Fruit fly (Drosophila melanogaster) whole organism, embryonic: ENCODE data around the gene Eig71Eg.
A peak's percentile ranks its signal among the peaks of the same experiment; 100 is the strongest.

Experiments
- Aef1 ChIP-seq: fragments of 200-800 bp; sonication (Bioruptor generic); IDR thresholded peaks from 3 replicates; pipeline ENCODE4 v1.3.6; 2022; ENCODE audit warnings: missing biosample characterization, missing genetic modification characterization
- CG1024 ChIP-seq: fragments of 200-800 bp; sonication (Bioruptor generic); IDR thresholded peaks from 2 replicates; pipeline ENCODE4 v1.3.6; 2022; ENCODE audit warnings: missing biosample characterization, missing genetic modification characterization
- CG10979 ChIP-seq: fragments of 200-800 bp; sonication (Bioruptor generic); optimal IDR thresholded peaks from 2 replicates; lab custom pipeline; 2018; ENCODE audit warnings: missing biosample characterization, mild to moderate bottlenecking, missing genetic modification characterization, moderate library complexity
- CG11093 ChIP-seq: fragments of 200-800 bp; sonication (Bioruptor generic); IDR thresholded peaks from 3 replicates; pipeline ENCODE4 v1.3.6; 2022; ENCODE audit warnings: missing biosample characterization, missing genetic modification characterization
- CG12071 ChIP-seq: fragments of 200-800 bp; sonication (Bioruptor generic); optimal IDR thresholded peaks from 3 replicates; lab custom pipeline; 2018; ENCODE audit warnings: missing biosample characterization, mild to moderate bottlenecking, missing genetic modification characterization
- CG12219 ChIP-seq: fragments of 200-800 bp; sonication (Bioruptor generic); optimal IDR thresholded peaks from 3 replicates; lab custom pipeline; 2018; ENCODE audit warnings: missing biosample characterization, mild to moderate bottlenecking, missing genetic modification characterization
- CG12391 ChIP-seq: fragments of 200-800 bp; sonication (Bioruptor generic); optimal IDR thresholded peaks from 3 replicates; lab custom pipeline; 2018; ENCODE audit warnings: missing biosample characterization, mild to moderate bottlenecking, missing genetic modification characterization, moderate library complexity
- CG15514 ChIP-seq: fragments of 200-800 bp; sonication (Bioruptor generic); optimal IDR thresholded peaks from 3 replicates; lab custom pipeline; 2017; ENCODE audit warnings: missing biosample characterization, missing genetic modification characterization, mild to moderate bottlenecking, moderate library complexity, missing genetic modification reagents
- CG16813 ChIP-seq: fragments of 200-800 bp; sonication (Bioruptor generic); IDR thresholded peaks from 3 replicates; pipeline ENCODE4 v1.3.6; 2022; ENCODE audit warnings: missing biosample characterization, missing genetic modification characterization; ENCODE audit not compliant: partially characterized antibody
- CG16863 ChIP-seq: fragments of 200-800 bp; sonication (Bioruptor generic); optimal IDR thresholded peaks from 3 replicates; lab custom pipeline; 2016; ENCODE audit warnings: missing biosample characterization, missing genetic modification characterization
- CG17186 ChIP-seq: fragments of 200-800 bp; sonication (Bioruptor generic); optimal IDR thresholded peaks from 3 replicates; lab custom pipeline; 2017; ENCODE audit warnings: missing biosample characterization, missing genetic modification reagents, missing genetic modification characterization
- CG17359 ChIP-seq: fragments of 200-800 bp; sonication (Bioruptor generic); optimal IDR thresholded peaks from 3 replicates; lab custom pipeline; 2018; ENCODE audit warnings: missing biosample characterization, mild to moderate bottlenecking, missing genetic modification characterization, moderate library complexity
- CG17802 ChIP-seq: fragments of 200-800 bp; sonication (Bioruptor generic); optimal IDR thresholded peaks from 2 replicates; lab custom pipeline; 2018; ENCODE audit warnings: missing biosample characterization, mild to moderate bottlenecking, missing genetic modification characterization, moderate library complexity
- CG18599 ChIP-seq: fragments of 200-800 bp; sonication (Bioruptor generic); optimal IDR thresholded peaks from 3 replicates; lab custom pipeline; 2017; ENCODE audit warnings: missing biosample characterization, missing genetic modification characterization, mild to moderate bottlenecking, moderate library complexity, missing genetic modification reagents
- CG2120 ChIP-seq: fragments of 200-800 bp; sonication (Bioruptor generic); optimal IDR thresholded peaks from 3 replicates; lab custom pipeline; 2016; ENCODE audit warnings: missing biosample characterization, missing genetic modification characterization
- CG2199 ChIP-seq: fragments of 200-800 bp; sonication (Bioruptor generic); IDR thresholded peaks from 3 replicates; pipeline ENCODE4 v1.3.6; 2022; ENCODE audit warnings: missing biosample characterization, missing genetic modification characterization
- CG2678 ChIP-seq: fragments of 200-800 bp; sonication (Bioruptor generic); optimal IDR thresholded peaks from 3 replicates; lab custom pipeline; 2019; ENCODE audit warnings: missing biosample characterization, mild to moderate bottlenecking, missing genetic modification characterization, moderate library complexity
- CG30403 ChIP-seq: fragments of 200-800 bp; sonication (Bioruptor generic); optimal IDR thresholded peaks from 3 replicates; lab custom pipeline; 2016; ENCODE audit warnings: missing biosample characterization, missing genetic modification characterization
- CG31365 ChIP-seq: fragments of 200-800 bp; sonication (Bioruptor generic); optimal IDR thresholded peaks from 2 replicates; lab custom pipeline; 2018; ENCODE audit warnings: missing biosample characterization, mild to moderate bottlenecking, missing genetic modification characterization
- CG4328 ChIP-seq: fragments of 200-800 bp; sonication (Bioruptor generic); optimal IDR thresholded peaks from 3 replicates; lab custom pipeline; 2017; ENCODE audit warnings: missing biosample characterization, missing genetic modification reagents, missing genetic modification characterization
- CG4360 ChIP-seq: fragments of 200-800 bp; sonication (Bioruptor generic); IDR thresholded peaks from 2 replicates; pipeline ENCODE4 v1.3.6; 2022; ENCODE audit warnings: missing biosample characterization, missing genetic modification characterization
- CG6791 ChIP-seq: fragments of 200-800 bp; sonication (Bioruptor generic); IDR thresholded peaks from 3 replicates; pipeline ENCODE4 v1.3.6; 2022; ENCODE audit warnings: missing biosample characterization, missing genetic modification characterization; ENCODE audit not compliant: partially characterized antibody
- CG8359 ChIP-seq: fragments of 200-800 bp; sonication (Bioruptor generic); optimal IDR thresholded peaks from 2 replicates; lab custom pipeline; 2017; ENCODE audit warnings: missing biosample characterization, mild to moderate bottlenecking, missing genetic modification characterization, borderline replicate concordance
- CG8765 ChIP-seq: fragments of 200-800 bp; sonication (Bioruptor generic); IDR thresholded peaks from 2 replicates; pipeline ENCODE4 v1.3.6; 2022; ENCODE audit warnings: missing biosample characterization, missing genetic modification characterization
- Doc2 ChIP-seq: fragments of 200-800 bp; sonication (Bioruptor generic); IDR thresholded peaks from 2 replicates; pipeline ENCODE4 v1.3.6; 2022; ENCODE audit warnings: missing biosample characterization, missing genetic modification characterization
- Fer1 ChIP-seq: fragments of 200-800 bp; sonication (Bioruptor generic); optimal IDR thresholded peaks from 2 replicates; lab custom pipeline; 2017; ENCODE audit warnings: missing biosample characterization, mild to moderate bottlenecking, missing genetic modification characterization
- HLH4C ChIP-seq: fragments of 200-800 bp; sonication (Bioruptor generic); IDR thresholded peaks from 3 replicates; pipeline ENCODE4 v1.3.6; 2022; ENCODE audit warnings: missing biosample characterization, missing genetic modification characterization; ENCODE audit not compliant: partially characterized antibody
- Hand ChIP-seq: fragments of 200-800 bp; sonication (Bioruptor generic); optimal IDR thresholded peaks from 2 replicates; lab custom pipeline; 2017; ENCODE audit warnings: mild to moderate bottlenecking, missing biosample characterization, missing genetic modification reagents, missing genetic modification characterization
- Opbp ChIP-seq: fragments of 200-800 bp; sonication (Bioruptor generic); IDR thresholded peaks from 3 replicates; pipeline ENCODE4 v1.3.6; 2022; ENCODE audit warnings: missing biosample characterization, missing genetic modification characterization; ENCODE audit not compliant: partially characterized antibody
- Scr ChIP-seq: fragments of 200-800 bp; sonication (Bioruptor generic); IDR thresholded peaks from 2 replicates; pipeline ENCODE4 v1.3.6; 2022; ENCODE audit warnings: missing biosample characterization, missing genetic modification characterization; ENCODE audit not compliant: partially characterized antibody
- Sin3A ChIP-seq: fragments of >200 bp; optimal IDR thresholded peaks from 2 replicates; lab custom pipeline; 2018
- Spps ChIP-seq: fragments of 200-800 bp; sonication (Bioruptor generic); optimal IDR thresholded peaks from 2 replicates; lab custom pipeline; 2018; ENCODE audit warnings: missing biosample characterization, mild to moderate bottlenecking, missing genetic modification characterization
- Usf ChIP-seq: fragments of 200-800 bp; sonication (Bioruptor generic); optimal IDR thresholded peaks from 2 replicates; lab custom pipeline; 2017; ENCODE audit warnings: missing genotype, missing biosample characterization, missing genetic modification characterization
- Vsx1 ChIP-seq: fragments of 200-800 bp; sonication (Bioruptor generic); optimal IDR thresholded peaks from 2 replicates; lab custom pipeline; 2017; ENCODE audit warnings: missing biosample characterization, mild to moderate bottlenecking, missing genetic modification characterization, missing genetic modification reagents
- abd-A ChIP-seq: fragments of 200-800 bp; sonication (Bioruptor generic); optimal IDR thresholded peaks from 3 replicates; lab custom pipeline; 2019; ENCODE audit warnings: missing biosample characterization, mild to moderate bottlenecking, missing genetic modification characterization, moderate library complexity
- amos ChIP-seq: fragments of 200-800 bp; sonication (Bioruptor generic); IDR thresholded peaks from 2 replicates; pipeline ENCODE4 v1.3.6; 2022; ENCODE audit warnings: missing biosample characterization, missing genetic modification characterization; ENCODE audit not compliant: partially characterized antibody
- bigmax ChIP-seq: fragments of 200-800 bp; sonication (Bioruptor generic); optimal IDR thresholded peaks from 2 replicates; lab custom pipeline; 2018; ENCODE audit warnings: missing biosample characterization, mild to moderate bottlenecking, missing genetic modification characterization
- eve ChIP-seq, 2 experiments: fragments of >200 bp; optimal IDR thresholded peaks; 2 replicates each; lab custom pipeline; 2017; ENCODE audit warnings: missing biosample characterization in 2 of 2, missing genetic modification characterization in 2 of 2
- jumu ChIP-seq: fragments of 200-800 bp; sonication (Bioruptor generic); optimal IDR thresholded peaks from 3 replicates; lab custom pipeline; 2016; ENCODE audit warnings: missing biosample characterization, missing genetic modification characterization
- klu ChIP-seq: fragments of 200-800 bp; sonication (Bioruptor generic); IDR thresholded peaks from 2 replicates; pipeline ENCODE4 v1.3.6; 2022; ENCODE audit warnings: missing biosample characterization, missing genetic modification characterization
- kni ChIP-seq: fragments of 200-800 bp; sonication (Bioruptor generic); optimal IDR thresholded peaks from 3 replicates; lab custom pipeline; 2017; ENCODE audit warnings: mild to moderate bottlenecking, missing biosample characterization, missing genetic modification reagents, missing genetic modification characterization
- lola ChIP-seq, 3 experiments: fragments of >200 bp in 2 of 3; fragments of 200-800 bp in 1 of 3; sonication (Bioruptor generic) in 1 of 3; optimal IDR thresholded peaks; 2 replicates each; lab custom pipeline; 2017 to 2019; ENCODE audit warnings: missing biosample characterization in 3 of 3, missing genetic modification characterization in 3 of 3, mild to moderate bottlenecking in 1 of 3, moderate library complexity in 1 of 3
- nmo ChIP-seq: fragments of 200-800 bp; sonication (Bioruptor generic); optimal IDR thresholded peaks from 2 replicates; lab custom pipeline; 2018; ENCODE audit warnings: missing biosample characterization, mild to moderate bottlenecking, missing genetic modification characterization, moderate library complexity
- p53 ChIP-seq: fragments of 200-800 bp; sonication (Bioruptor generic); optimal IDR thresholded peaks from 2 replicates; lab custom pipeline; 2016; ENCODE audit warnings: missing biosample characterization, missing genetic modification characterization
- peb ChIP-seq: fragments of 200-800 bp; sonication (Bioruptor generic); IDR thresholded peaks from 2 replicates; pipeline ENCODE4 v1.3.6; 2022; ENCODE audit warnings: missing biosample characterization, missing genetic modification characterization
- pros ChIP-seq: fragments of 200-800 bp; sonication (Bioruptor generic); optimal IDR thresholded peaks from 3 replicates; lab custom pipeline; 2019; ENCODE audit warnings: missing biosample characterization, mild to moderate bottlenecking, missing genetic modification characterization, moderate library complexity
- repo ChIP-seq: fragments of 200-800 bp; sonication (Bioruptor generic); optimal IDR thresholded peaks from 2 replicates; lab custom pipeline; 2016; ENCODE audit warnings: missing biosample characterization, missing genetic modification characterization
- rib ChIP-seq: fragments of 200-800 bp; sonication (Bioruptor generic); IDR thresholded peaks from 2 replicates; pipeline ENCODE4 v1.3.6; 2022; ENCODE audit warnings: missing biosample characterization, missing genetic modification characterization
- row ChIP-seq: fragments of 200-800 bp; sonication (Bioruptor generic); IDR thresholded peaks from 3 replicates; pipeline ENCODE4 v1.3.6; 2022; ENCODE audit warnings: missing biosample characterization, missing genetic modification characterization
- tgo ChIP-seq: fragments of 200-800 bp; sonication (Bioruptor generic); IDR thresholded peaks from 3 replicates; pipeline ENCODE4 v1.3.6; 2022; ENCODE audit warnings: missing biosample characterization, missing genetic modification characterization
- tio ChIP-seq: fragments of 200-800 bp; sonication (Bioruptor generic); optimal IDR thresholded peaks from 2 replicates; lab custom pipeline; 2017; ENCODE audit warnings: missing biosample characterization, missing genetic modification characterization, inconsistent platforms

Gene Eig71Eg

dm6 chr3L:15670455-15670854 is 13.0 kb downstream of the Eig71Eg start (continued):
- TF ChIP-seq CG17359 (no peak), klu (no peak), CG2199 (GFP tag; lab: Robert Waterston, UW) (no peak), CG4328 (GFP tag; lab: Kevin White, UChicago) (no peak), CG31365 (tag; lab: Kevin White, UChicago) (no peak), Opbp (no peak), abd-A (tag; lab: Kevin White, UChicago) (no peak), tio (GFP tag; lab: Kevin White, UChicago) (no peak), CG17186 (no peak), CG12071 (GFP tag; lab: Kevin White, UChicago) (no peak), CG8359 (GFP tag; lab: Kevin White, UChicago) (no peak), Fer1 (no peak), Sin3A (lab: Kevin White, UChicago) (no peak), Scr (no peak), bigmax (GFP tag; lab: Kevin White, UChicago) (no peak), p53 (GFP tag; lab: Kevin White, UChicago) (no peak), peb (GFP tag; lab: Robert Waterston, UW) (no peak), Hand (no peak), CG2678 (tag; lab: Kevin White, UChicago) (no peak), CG18599 (GFP tag; lab: Kevin White, UChicago) (no peak), Doc2 (GFP tag; lab: Robert Waterston, UW) (no peak), nmo (GFP tag; lab: Kevin White, UChicago) (peak; percentile 37), jumu (GFP tag; lab: Kevin White, UChicago) (no peak), rib (GFP tag; lab: Robert Waterston, UW) (no peak), eve (GFP tag; optimal IDR thresholded peaks at IDR 0.05; lab: Kevin White, UChicago) (no peak), row (no peak), CG16813 (GFP tag; lab: Robert Waterston, UW) (no peak), Aef1 (GFP tag; lab: Robert Waterston, UW) (no peak), CG17802 (tag; lab: Kevin White, UChicago) (no peak), CG1024 (no peak), CG30403 (GFP tag; lab: Kevin White, UChicago) (no peak), pros (GFP tag; lab: Kevin White, UChicago) (no peak), CG10979 (tag; lab: Kevin White, UChicago) (peak; percentile 76), amos (no peak), Spps (tag; lab: Kevin White, UChicago) (peak; percentile 10), tgo (GFP tag; lab: Robert Waterston, UW) (no peak), CG4360 (GFP tag; lab: Robert Waterston, UW) (no peak), Usf (GFP tag; lab: Kevin White, UChicago) (no peak), CG12391 (peak; percentile 54), CG16863 (GFP tag; lab: Kevin White, UChicago) (no peak), CG6791 (GFP tag; lab: Robert Waterston, UW) (no peak), CG15514 (GFP tag; lab: Kevin White, UChicago) (no peak), repo (GFP tag; lab: Kevin White, UChicago) (no peak), Vsx1 (GFP tag; lab: Kevin White, UChicago) (no peak), kni (GFP tag; lab: Kevin White, UChicago) (no peak), CG12219 (GFP tag; lab: Kevin White, UChicago) (no peak), CG2120 (GFP tag; lab: Kevin White, UChicago) (no peak), CG11093 (GFP tag; lab: Robert Waterston, UW) (no peak), lola (GFP tag; optimal IDR thresholded peaks at IDR 0.05; lab: Kevin White, UChicago) (peak in 1 of 3 experiments; percentile 86), HLH4C (no peak), CG8765 (GFP tag; lab: Robert Waterston, UW) (no peak)
